Worm (Caenorhabditis elegans): ENCODE data around the gene Y81B9A.2.

The Y81B9A.2 gene

DNA sequence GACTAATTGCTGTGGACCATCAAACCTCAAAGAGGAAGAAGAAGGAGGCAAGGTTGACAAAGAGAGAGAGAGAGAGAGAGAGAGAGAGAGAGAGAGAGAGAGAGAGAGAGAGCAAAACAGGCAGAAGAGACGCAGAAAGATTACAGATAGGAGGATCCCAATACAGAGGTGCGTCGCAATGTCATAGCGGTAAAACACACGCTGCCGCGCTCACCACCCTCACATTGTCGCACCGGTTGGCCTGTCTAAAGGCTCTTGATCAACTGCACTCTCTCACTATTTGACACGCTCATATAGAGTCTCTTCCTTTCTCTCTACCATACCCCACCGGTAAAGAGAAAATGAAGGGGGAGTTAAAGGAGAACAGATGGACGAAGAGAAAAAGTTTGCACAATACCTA is 41.3 kb downstream of the Y81B9A.2 start (continued):
- TF ChIP-seq gmeb-2 (tag; optimal IDR thresholded peaks at IDR 0.05) (no peak), zip-5 (tag; optimal IDR thresholded peaks at IDR 0.05) (no peak), pag-3 (tag; optimal IDR thresholded peaks at IDR 0.05; ENCODE audit: borderline replicate concordance) (no peak), tbx-2 (tag; optimal IDR thresholded peaks at IDR 0.05) (peak; percentile 62), hlh-15 (tag; optimal IDR thresholded peaks at IDR 0.05) (no peak), K02D7.2 (tag; optimal IDR thresholded peaks at IDR 0.05) (no peak), rnt-1 (tag; optimal IDR thresholded peaks at IDR 0.05) (no peak), lin-11 (tag; optimal IDR thresholded peaks at IDR 0.05) (no peak), tbx-7 (tag; optimal IDR thresholded peaks at IDR 0.05) (no peak), ceh-6 (GFP tag; optimal IDR thresholded peaks at IDR 0.05) (no peak), hlh-13 (GFP tag; optimal IDR thresholded peaks at IDR 0.05) (no peak), Y22D7AL.16 (tag; optimal IDR thresholded peaks at IDR 0.05) (no peak), sox-4 (tag; optimal IDR thresholded peaks at IDR 0.05) (no peak), ceh-24 (tag; optimal IDR thresholded peaks at IDR 0.05) (no peak), ets-4 (tag; optimal IDR thresholded peaks at IDR 0.05) (no peak), unc-86 (tag; optimal IDR thresholded peaks at IDR 0.05) (no peak), unc-3 (GFP tag; conservative IDR thresholded peaks at IDR 0.05) (no peak), unc-3 (tag; optimal IDR thresholded peaks at IDR 0.05) (no peak), C38D4.7 (GFP tag; optimal IDR thresholded peaks at IDR 0.05) (no peak)

DNA sequence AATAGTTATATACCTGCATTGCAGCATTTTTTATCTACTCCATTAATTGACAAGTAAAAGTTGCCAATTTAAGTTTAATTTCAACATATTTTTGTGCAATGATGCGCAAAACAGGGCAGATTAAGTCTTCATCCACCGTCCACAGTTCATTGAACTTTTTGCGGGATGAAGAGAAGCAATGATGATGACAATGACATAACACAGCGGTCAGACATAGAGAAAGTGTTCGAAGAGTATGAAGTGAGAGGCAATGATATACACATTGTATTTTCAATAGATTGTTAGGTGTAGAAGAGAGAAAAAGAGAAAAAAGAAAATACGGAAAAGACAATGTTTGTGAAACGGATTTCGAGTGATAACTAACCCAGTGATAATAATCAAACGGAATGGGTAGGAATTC is 43.0 kb downstream of the Y81B9A.2 start:
- TF ChIP-seq ceh-6 (GFP tag; optimal IDR thresholded peaks at IDR 0.05): no peak
- TF ChIP-seq ceh-30 (tag; optimal IDR thresholded peaks at IDR 0.05): no peak
- no peak for TF ChIP-seq zip-5 (tag; optimal IDR thresholded peaks at IDR 0.05)
- no peak for TF ChIP-seq mec-3 (tag; optimal IDR thresholded peaks at IDR 0.05; ENCODE audit: borderline replicate concordance)
- TF ChIP-seq dve-1 (tag; optimal IDR thresholded peaks at IDR 0.05): no peak
- TF ChIP-seq tbx-7 (tag; optimal IDR thresholded peaks at IDR 0.05): no peak

DNA sequence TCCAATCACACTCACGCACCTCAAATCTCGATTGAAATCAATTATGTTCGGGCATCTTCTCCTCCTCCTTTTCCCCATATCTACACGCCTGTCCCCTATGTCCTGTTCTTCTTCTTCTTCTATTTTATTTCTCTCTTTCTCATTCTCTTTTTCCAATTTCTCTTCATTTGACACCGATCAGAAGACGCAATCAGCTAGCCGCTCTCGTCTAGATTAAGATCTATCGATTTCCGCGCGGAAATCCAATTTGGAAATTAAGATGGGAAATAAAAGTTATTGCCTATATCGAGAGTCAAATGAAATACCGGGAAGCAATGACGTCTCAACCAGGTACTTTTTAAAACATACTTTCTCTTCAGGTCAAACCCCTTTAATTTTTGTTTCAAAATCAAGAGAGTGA is 44.5 kb downstream of the Y81B9A.2 start:
- TF ChIP-seq unc-55 (GFP tag; optimal IDR thresholded peaks at IDR 0.05): peak; percentile 19
- TF ChIP-seq rnt-1 (tag; optimal IDR thresholded peaks at IDR 0.05): peak; percentile 73
- TF ChIP-seq C38D4.7 (GFP tag; optimal IDR thresholded peaks at IDR 0.05): no peak

DNA sequence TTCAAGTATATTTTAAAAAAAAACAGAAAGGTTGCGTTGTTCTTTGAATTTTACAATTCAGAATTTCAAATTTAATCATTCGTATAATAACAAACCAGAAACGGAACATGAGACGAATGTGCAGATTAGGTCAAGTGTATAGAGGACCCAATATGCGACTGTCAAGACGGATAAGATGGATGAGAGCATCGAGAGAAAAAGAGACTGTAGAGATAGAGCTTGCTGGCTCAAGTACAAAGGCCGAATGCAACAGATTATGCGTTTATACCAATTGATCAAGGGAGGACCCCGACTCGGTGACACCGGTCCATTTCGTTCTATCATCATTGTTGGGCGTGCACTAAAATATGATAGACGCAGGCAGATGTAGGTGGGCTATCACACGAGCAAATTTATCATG is 46.4 kb downstream of the Y81B9A.2 start:
- TF ChIP-seq hlh-6 (tag; optimal IDR thresholded peaks at IDR 0.05): no peak
- no peak for TF ChIP-seq fkh-6 (tag; optimal IDR thresholded peaks at IDR 0.05)
- no peak for TF ChIP-seq nfya-1 (tag; optimal IDR thresholded peaks at IDR 0.05)

DNA sequence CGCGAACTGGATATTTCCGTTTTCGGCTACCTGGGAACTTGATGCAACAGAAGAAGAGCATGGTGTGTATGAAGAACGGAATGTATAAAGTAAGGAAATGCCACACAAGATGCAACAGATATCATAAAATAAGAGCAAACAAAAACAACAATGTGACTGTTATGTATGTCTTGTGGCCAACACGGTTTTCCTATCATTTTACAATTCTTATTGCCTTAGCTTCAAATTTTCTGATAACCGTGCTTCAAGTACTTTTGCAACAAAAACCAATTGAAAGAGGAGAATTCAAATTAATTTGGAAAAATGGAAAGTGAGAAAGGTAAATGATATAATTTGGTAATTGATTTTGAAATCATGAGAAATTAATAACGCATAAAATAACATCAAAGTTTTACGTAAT is 47.6 kb downstream of the Y81B9A.2 start:
- no peak for TF ChIP-seq fax-1 (tag; optimal IDR thresholded peaks at IDR 0.05)
- no peak for TF ChIP-seq sox-4 (tag; optimal IDR thresholded peaks at IDR 0.05)
- TF ChIP-seq ahr-1 (tag; optimal IDR thresholded peaks at IDR 0.05): no peak
- no peak for TF ChIP-seq pha-4 (tag; optimal IDR thresholded peaks at IDR 0.05)
- TF ChIP-seq K02D7.2 (tag; optimal IDR thresholded peaks at IDR 0.05): no peak
- TF ChIP-seq nhr-11 (tag; optimal IDR thresholded peaks at IDR 0.05): no peak
- TF ChIP-seq elt-2 (tag; optimal IDR thresholded peaks at IDR 0.05): no peak
- no peak for TF ChIP-seq nfya-1 (tag; optimal IDR thresholded peaks at IDR 0.05)
- no peak for TF ChIP-seq ceh-18 (tag; optimal IDR thresholded peaks at IDR 0.05)
- no peak for TF ChIP-seq unc-3 (GFP tag; conservative IDR thresholded peaks at IDR 0.05)
- TF ChIP-seq unc-3 (tag; optimal IDR thresholded peaks at IDR 0.05): no peak
- no peak for TF ChIP-seq dmd-4 (tag; optimal IDR thresholded peaks at IDR 0.05; ENCODE audit: borderline replicate concordance)
- TF ChIP-seq odd-2 (tag; optimal IDR thresholded peaks at IDR 0.05): no peak

DNA sequence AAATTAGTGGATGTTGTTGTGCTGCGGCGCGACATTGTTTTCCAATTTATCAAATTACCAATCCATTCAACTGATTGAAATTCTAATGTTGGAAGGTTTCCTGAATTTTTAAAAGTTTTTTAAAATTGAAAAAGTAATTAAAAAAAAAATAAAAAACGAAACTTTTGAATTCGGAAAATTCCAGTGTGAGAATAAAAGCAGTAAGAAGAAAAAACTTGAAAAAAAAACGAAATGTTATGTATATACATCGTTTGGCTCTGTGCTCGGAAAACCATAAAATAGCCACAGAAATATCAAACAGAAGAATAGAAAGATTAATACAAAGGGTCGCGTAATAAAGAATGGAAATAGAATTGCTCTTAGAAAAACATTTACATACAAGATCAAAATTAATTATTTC is 48.1 kb downstream of the Y81B9A.2 start, which contains the start of gene vav-1:
vav-1 (minus strand) TSS at position 101 of the 400 bp plus-strand sequence.
- TF ChIP-seq sox-4 (tag; optimal IDR thresholded peaks at IDR 0.05) (no peak), nfya-1 (tag; optimal IDR thresholded peaks at IDR 0.05) (no peak), lim-6 (tag; optimal IDR thresholded peaks at IDR 0.05) (no peak), lin-11 (tag; optimal IDR thresholded peaks at IDR 0.05) (no peak), sdc-2 (tag; optimal IDR thresholded peaks at IDR 0.05) (no peak), dmd-4 (tag; optimal IDR thresholded peaks at IDR 0.05; ENCODE audit: borderline replicate concordance) (no peak), ceh-30 (tag; optimal IDR thresholded peaks at IDR 0.05) (no peak), tbx-7 (tag; optimal IDR thresholded peaks at IDR 0.05) (no peak), fkh-6 (tag; optimal IDR thresholded peaks at IDR 0.05) (no peak), ztf-16 (tag; optimal IDR thresholded peaks at IDR 0.05) (no peak), dve-1 (tag; optimal IDR thresholded peaks at IDR 0.05) (no peak), unc-3 (GFP tag; conservative IDR thresholded peaks at IDR 0.05) (no peak), unc-3 (tag; optimal IDR thresholded peaks at IDR 0.05) (no peak), che-1 (tag; optimal IDR thresholded peaks at IDR 0.05) (no peak), ahr-1 (tag; optimal IDR thresholded peaks at IDR 0.05) (no peak), C38D4.7 (GFP tag; optimal IDR thresholded peaks at IDR 0.05) (no peak), pros-1 (tag; optimal IDR thresholded peaks at IDR 0.05) (no peak)
